Fruit fly (Drosophila melanogaster) whole organism, embryonic: ENCODE results near the gene CG33514.
A peak's percentile ranks its signal among the peaks of the same experiment; 100 is the strongest.

Experiments
- Bgb ChIP-seq: fragments of 200-800 bp; sonication (Bioruptor generic); IDR thresholded peaks from 2 replicates; pipeline ENCODE4 v1.3.6; 2022; ENCODE audit warnings: missing biosample characterization, missing genetic modification characterization; ENCODE audit not compliant: partially characterized antibody
- Blimp-1 ChIP-seq: fragments of 200-800 bp; sonication (Bioruptor generic); optimal IDR thresholded peaks from 3 replicates; lab custom pipeline; 2018; ENCODE audit warnings: missing biosample characterization, missing genetic modification characterization, mild to moderate bottlenecking, moderate library complexity, missing genetic modification reagents
- CG10274 ChIP-seq: fragments of 200-800 bp; sonication (Bioruptor generic); optimal IDR thresholded peaks from 3 replicates; lab custom pipeline; 2017; ENCODE audit warnings: missing biosample characterization, mild to moderate bottlenecking, missing genetic modification characterization
- CG10366 ChIP-seq: fragments of 200-800 bp; sonication (Bioruptor generic); IDR thresholded peaks from 2 replicates; pipeline ENCODE4 v1.3.6; 2022; ENCODE audit warnings: missing biosample characterization, missing genetic modification characterization
- CG10654 ChIP-seq: fragments of 200-800 bp; sonication (Bioruptor generic); optimal IDR thresholded peaks from 2 replicates; lab custom pipeline; 2016; ENCODE audit warnings: missing biosample characterization, missing genetic modification characterization
- CG11398 ChIP-seq: fragments of 200-800 bp; sonication (Bioruptor generic); optimal IDR thresholded peaks from 2 replicates; lab custom pipeline; 2016; ENCODE audit warnings: missing biosample characterization, missing genetic modification characterization
- CG11456 ChIP-seq: fragments of 200-800 bp; sonication (Bioruptor generic); IDR thresholded peaks from 3 replicates; pipeline ENCODE4 v1.3.6; 2022; ENCODE audit warnings: missing biosample characterization, missing genetic modification characterization
- CG12391 ChIP-seq: fragments of 200-800 bp; sonication (Bioruptor generic); optimal IDR thresholded peaks from 3 replicates; lab custom pipeline; 2018; ENCODE audit warnings: missing biosample characterization, mild to moderate bottlenecking, missing genetic modification characterization, moderate library complexity
- CG12769 ChIP-seq: fragments of 200-800 bp; sonication (Bioruptor generic); optimal IDR thresholded peaks from 2 replicates; lab custom pipeline; 2019; ENCODE audit warnings: missing biosample characterization, mild to moderate bottlenecking, missing genetic modification characterization, moderate library complexity
- CG14710 ChIP-seq: fragments of 200-800 bp; sonication (Bioruptor generic); optimal IDR thresholded peaks from 3 replicates; lab custom pipeline; 2019; ENCODE audit warnings: missing biosample characterization, mild to moderate bottlenecking, missing genetic modification characterization, moderate library complexity
- CG15269 ChIP-seq: fragments of 200-800 bp; sonication (Bioruptor generic); optimal IDR thresholded peaks from 2 replicates; lab custom pipeline; 2018; ENCODE audit warnings: missing biosample characterization, mild to moderate bottlenecking, missing genetic modification characterization, moderate library complexity
- CG1602 ChIP-seq: fragments of 200-800 bp; sonication (Bioruptor generic); optimal IDR thresholded peaks from 3 replicates; lab custom pipeline; 2016; ENCODE audit warnings: missing biosample characterization, missing genetic modification characterization
- CG17385 ChIP-seq: fragments of 200-800 bp; sonication (Bioruptor generic); optimal IDR thresholded peaks from 3 replicates; lab custom pipeline; 2018; ENCODE audit warnings: missing biosample characterization, mild to moderate bottlenecking, missing genetic modification characterization
- CG17829 ChIP-seq: fragments of 200-800 bp; optimal IDR thresholded peaks from 2 replicates; lab custom pipeline; 2019; ENCODE audit warnings: missing biosample characterization, mild to moderate bottlenecking, missing genetic modification characterization, moderate library complexity
- CG18262 ChIP-seq: fragments of 200-800 bp; optimal IDR thresholded peaks from 3 replicates; lab custom pipeline; 2019; ENCODE audit warnings: missing biosample characterization, mild to moderate bottlenecking, missing genetic modification characterization, moderate library complexity
- CG18476 ChIP-seq: fragments of 200-800 bp; sonication (Bioruptor generic); optimal IDR thresholded peaks from 2 replicates; lab custom pipeline; 2016; ENCODE audit warnings: missing biosample characterization, mild to moderate bottlenecking, missing genetic modification characterization
- CG2120 ChIP-seq: fragments of 200-800 bp; sonication (Bioruptor generic); optimal IDR thresholded peaks from 3 replicates; lab custom pipeline; 2016; ENCODE audit warnings: missing biosample characterization, missing genetic modification characterization
- CG31441 ChIP-seq: fragments of 200-800 bp; sonication (Bioruptor generic); IDR thresholded peaks from 2 replicates; pipeline ENCODE4 v1.3.6; 2022; ENCODE audit warnings: missing biosample characterization, missing genetic modification characterization
- CG42726 ChIP-seq: fragments of 200-800 bp; sonication (Bioruptor generic); IDR thresholded peaks from 2 replicates; pipeline ENCODE4 v1.3.6; 2022; ENCODE audit warnings: missing biosample characterization, missing genetic modification characterization; ENCODE audit not compliant: partially characterized antibody
- CG4404 ChIP-seq: fragments of 200-800 bp; sonication (Bioruptor generic); IDR thresholded peaks from 2 replicates; pipeline ENCODE4 v1.3.6; 2022; ENCODE audit warnings: missing biosample characterization, missing genetic modification characterization
- CG7271 ChIP-seq: fragments of 200-800 bp; sonication (Bioruptor generic); optimal IDR thresholded peaks from 2 replicates; lab custom pipeline; 2018; ENCODE audit warnings: missing biosample characterization, mild to moderate bottlenecking, missing genetic modification characterization, moderate library complexity
- CG7928 ChIP-seq: fragments of 200-800 bp; sonication (Bioruptor generic); optimal IDR thresholded peaks from 2 replicates; lab custom pipeline; 2017; ENCODE audit warnings: missing biosample characterization, mild to moderate bottlenecking, missing genetic modification characterization
- CG8281 ChIP-seq: fragments of 200-800 bp; sonication (Bioruptor generic); optimal IDR thresholded peaks from 2 replicates; lab custom pipeline; 2018; ENCODE audit warnings: missing biosample characterization, mild to moderate bottlenecking, missing genetic modification characterization, moderate library complexity
- CG8478 ChIP-seq: fragments of >200 bp; optimal IDR thresholded peaks from 2 replicates; lab custom pipeline; 2018
- CG9727 ChIP-seq: fragments of 200-800 bp; sonication (Bioruptor generic); optimal IDR thresholded peaks from 3 replicates; lab custom pipeline; 2017; ENCODE audit warnings: missing biosample characterization, mild to moderate bottlenecking, missing genetic modification characterization
- D19A ChIP-seq: fragments of 200-800 bp; optimal IDR thresholded peaks from 3 replicates; lab custom pipeline; 2019; ENCODE audit warnings: missing biosample characterization, mild to moderate bottlenecking, missing genetic modification characterization, moderate library complexity
- Fer1 ChIP-seq: fragments of 200-800 bp; sonication (Bioruptor generic); optimal IDR thresholded peaks from 2 replicates; lab custom pipeline; 2017; ENCODE audit warnings: missing biosample characterization, mild to moderate bottlenecking, missing genetic modification characterization
- H15 ChIP-seq: fragments of 200-800 bp; sonication (Bioruptor generic); IDR thresholded peaks from 3 replicates; pipeline ENCODE4 v1.3.6; 2022; ENCODE audit warnings: missing biosample characterization, missing genetic modification characterization
- Hr39 ChIP-seq: fragments of >200 bp; optimal IDR thresholded peaks from 2 replicates; lab custom pipeline; 2017
- Mes4 ChIP-seq: fragments of 200-800 bp; sonication (Bioruptor generic); optimal IDR thresholded peaks from 2 replicates; lab custom pipeline; 2016; ENCODE audit warnings: missing biosample characterization, missing genetic modification characterization
- Optix ChIP-seq: fragments of 200-800 bp; sonication (Bioruptor generic); IDR thresholded peaks from 3 replicates; pipeline ENCODE4 v1.3.6; 2022; ENCODE audit warnings: missing biosample characterization, missing genetic modification characterization
- PHDP ChIP-seq: fragments of 200-800 bp; sonication (Bioruptor generic); optimal IDR thresholded peaks from 3 replicates; lab custom pipeline; 2018; ENCODE audit warnings: missing biosample characterization, mild to moderate bottlenecking, missing genetic modification characterization, moderate library complexity
- Pdp1 ChIP-seq, 2 experiments: fragments of 200-800 bp; sonication (Bioruptor generic); optimal IDR thresholded peaks; 3 replicates each; lab custom pipeline; 2016; ENCODE audit warnings: missing biosample characterization in 2 of 2, missing genetic modification characterization in 2 of 2, mild to moderate bottlenecking in 1 of 2, moderate library complexity in 1 of 2
- Ptx1 ChIP-seq: fragments of 200-800 bp; sonication (Bioruptor generic); IDR thresholded peaks from 2 replicates; pipeline ENCODE4 v1.3.6; 2022; ENCODE audit warnings: missing biosample characterization, missing genetic modification characterization
- Sin3A ChIP-seq: fragments of >200 bp; optimal IDR thresholded peaks from 2 replicates; lab custom pipeline; 2018
- Taf1 ChIP-seq: fragments of 200-800 bp; sonication (Bioruptor generic); IDR thresholded peaks from 2 replicates; pipeline ENCODE4 v1.3.6; 2022; ENCODE audit warnings: missing biosample characterization, missing genetic modification characterization
- corto ChIP-seq: fragments of 200-800 bp; sonication (Bioruptor generic); optimal IDR thresholded peaks from 2 replicates; lab custom pipeline; 2016; ENCODE audit warnings: missing biosample characterization, mild to moderate bottlenecking, missing genetic modification characterization, moderate library complexity
- fd96Cb ChIP-seq: fragments of 200-800 bp; sonication (Bioruptor generic); optimal IDR thresholded peaks from 2 replicates; lab custom pipeline; 2018; ENCODE audit warnings: missing biosample characterization, mild to moderate bottlenecking, missing genetic modification characterization, moderate library complexity
- gro ChIP-seq: fragments of 200-800 bp; sonication (Bioruptor generic); optimal IDR thresholded peaks from 2 replicates; lab custom pipeline; 2016; ENCODE audit warnings: missing biosample characterization, missing genetic modification characterization
- hbn ChIP-seq: fragments of 200-800 bp; sonication (Bioruptor generic); IDR thresholded peaks from 2 replicates; pipeline ENCODE4 v1.3.6; 2022; ENCODE audit warnings: missing biosample characterization, missing genetic modification characterization; ENCODE audit not compliant: partially characterized antibody
- nerfin-1 ChIP-seq: fragments of 200-800 bp; sonication (Bioruptor generic); optimal IDR thresholded peaks from 3 replicates; lab custom pipeline; 2019; ENCODE audit warnings: missing biosample characterization, mild to moderate bottlenecking, missing genetic modification characterization, moderate library complexity
- oc ChIP-seq: fragments of 200-800 bp; sonication (Bioruptor generic); optimal IDR thresholded peaks from 2 replicates; lab custom pipeline; 2018; ENCODE audit warnings: missing biosample characterization, mild to moderate bottlenecking, missing genetic modification characterization, moderate library complexity
- odd ChIP-seq: fragments of 200-800 bp; sonication (Bioruptor generic); optimal IDR thresholded peaks from 2 replicates; lab custom pipeline; 2017; ENCODE audit warnings: missing biosample characterization, mild to moderate bottlenecking, missing genetic modification characterization
- run ChIP-seq: fragments of 200-800 bp; sonication (Bioruptor generic); optimal IDR thresholded peaks from 3 replicates; lab custom pipeline; 2018; ENCODE audit warnings: missing biosample characterization, mild to moderate bottlenecking, missing genetic modification characterization
- sd ChIP-seq: fragments of 200-800 bp; sonication (Bioruptor generic); optimal IDR thresholded peaks from 3 replicates; lab custom pipeline; 2018; ENCODE audit warnings: missing biosample characterization, mild to moderate bottlenecking, missing genetic modification characterization, moderate library complexity
- seq ChIP-seq: fragments of 200-800 bp; sonication (Bioruptor generic); IDR thresholded peaks from 2 replicates; pipeline ENCODE4 v1.3.6; 2022; ENCODE audit warnings: missing biosample characterization, missing genetic modification characterization
- sim ChIP-seq: fragments of 200-800 bp; sonication (Bioruptor generic); IDR thresholded peaks from 2 replicates; pipeline ENCODE4 v1.3.6; 2022; ENCODE audit warnings: missing biosample characterization, missing genetic modification characterization
- sr ChIP-seq: fragments of 200-800 bp; sonication (Bioruptor generic); IDR thresholded peaks from 3 replicates; pipeline ENCODE4 v1.3.6; 2022; ENCODE audit warnings: missing biosample characterization, missing genetic modification characterization
- tgo ChIP-seq: fragments of 200-800 bp; sonication (Bioruptor generic); IDR thresholded peaks from 3 replicates; pipeline ENCODE4 v1.3.6; 2022; ENCODE audit warnings: missing biosample characterization, missing genetic modification characterization
- vfl ChIP-seq: fragments of 200-800 bp; sonication (Bioruptor generic); optimal IDR thresholded peaks from 2 replicates; lab custom pipeline; 2016; ENCODE audit warnings: missing biosample characterization, missing genetic modification characterization
- yki ChIP-seq: fragments of >200 bp; optimal IDR thresholded peaks from 3 replicates; lab custom pipeline; 2018

CG33514 gene

DNA sequence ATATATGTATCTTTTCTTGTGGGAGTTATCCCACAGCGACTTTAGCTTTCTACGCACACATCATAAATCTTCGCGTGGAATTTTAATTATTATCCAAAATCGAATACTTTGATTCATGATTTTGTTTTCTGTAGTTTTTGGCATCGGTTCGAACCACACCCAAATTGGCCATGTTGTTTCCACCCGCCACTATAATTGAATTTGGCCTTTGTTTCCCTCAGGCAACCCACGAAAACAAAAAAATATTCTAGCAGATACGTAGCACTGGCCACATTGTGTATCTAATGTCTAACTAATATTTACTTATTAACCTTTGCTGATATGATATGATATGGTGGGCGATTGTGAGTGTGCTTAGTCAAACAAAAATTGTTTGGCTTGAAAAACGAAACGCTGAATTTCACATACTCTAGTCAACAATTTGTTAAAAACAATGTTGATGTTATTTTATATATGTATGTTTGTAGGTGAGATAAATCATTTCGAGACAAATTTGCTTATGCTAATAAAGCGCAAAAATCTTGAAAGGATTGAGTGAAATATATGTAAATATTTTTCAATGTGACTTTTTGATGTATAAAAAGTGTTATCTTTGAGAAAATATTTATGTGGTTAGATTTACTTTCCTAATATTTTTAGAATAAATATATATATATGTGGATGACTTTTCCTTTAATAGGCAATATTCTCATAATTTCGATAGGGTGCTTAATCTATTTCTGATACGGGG lies 10.2 kb upstream of the CG33514 start (continued):
- TF ChIP-seq Sin3A (lab: Kevin White, UChicago) (no peak), nerfin-1 (tag; lab: Kevin White, UChicago) (peak; percentile 18), CG11456 (no peak), CG17385 (GFP tag; lab: Kevin White, UChicago) (peak; percentile 41), vfl (no peak), Fer1 (no peak), sd (tag; lab: Kevin White, UChicago) (no peak), CG7928 (GFP tag; lab: Kevin White, UChicago) (no peak), Mes4 (no peak), Blimp-1 (GFP tag; lab: Kevin White, UChicago) (peak; percentile 41), CG12769 (tag; lab: Kevin White, UChicago) (peak; percentile 46), CG10366 (GFP tag; lab: Robert Waterston, UW) (no peak), corto (no peak), CG1602 (GFP tag; lab: Kevin White, UChicago) (no peak), seq (GFP tag; lab: Robert Waterston, UW) (no peak), CG8478 (lab: Kevin White, UChicago) (no peak), Pdp1 (GFP tag; optimal IDR thresholded peaks at IDR 0.05; lab: Kevin White, UChicago) (no peak), sim (GFP tag; lab: Robert Waterston, UW) (no peak), D19A (tag; lab: Kevin White, UChicago) (peak; percentile 98), CG42726 (no peak), fd96Cb (tag; lab: Kevin White, UChicago) (peak; percentile 13), yki (lab: Kevin White, UChicago) (no peak), CG15269 (peak; percentile 14), CG4404 (no peak), sr (GFP tag; lab: Robert Waterston, UW) (no peak), CG14710 (tag; lab: Kevin White, UChicago) (peak; percentile 34), H15 (no peak), hbn (GFP tag; lab: Robert Waterston, UW) (no peak), gro (GFP tag; lab: Kevin White, UChicago) (no peak), Taf1 (GFP tag; lab: Robert Waterston, UW) (no peak), Hr39 (no peak), CG9727 (GFP tag; lab: Kevin White, UChicago) (peak; percentile 42), CG17829 (tag; lab: Kevin White, UChicago) (peak; percentile 41), run (tag; lab: Kevin White, UChicago) (no peak), CG12391 (tag; lab: Kevin White, UChicago) (peak; percentile 45), Ptx1 (no peak), PHDP (tag; lab: Kevin White, UChicago) (peak; percentile 49), CG18476 (GFP tag; lab: Kevin White, UChicago) (peak; percentile 14), CG18262 (tag; lab: Kevin White, UChicago) (peak; percentile 57), odd (GFP tag; lab: Kevin White, UChicago) (peak; percentile 37), tgo (GFP tag; lab: Robert Waterston, UW) (no peak), CG31441 (GFP tag; lab: Robert Waterston, UW) (peak; percentile 50), CG11398 (GFP tag; lab: Kevin White, UChicago) (no peak), Optix (GFP tag; lab: Robert Waterston, UW) (no peak), CG10654 (no peak), CG10274 (GFP tag; lab: Kevin White, UChicago) (no peak), Bgb (GFP tag; lab: Robert Waterston, UW) (no peak), CG2120 (peak; percentile 22), CG7271 (tag; lab: Kevin White, UChicago) (no peak), CG8281 (tag; lab: Kevin White, UChicago) (no peak), oc (tag; lab: Kevin White, UChicago) (no peak)
